Fruit fly (Drosophila melanogaster) whole organism, prepupa: Measurements from ENCODE around the gene capt.

Experiments used
- Blimp-1 ChIP-seq: fragments of 200-800 bp; sonication (Bioruptor generic); optimal IDR thresholded peaks from 3 replicates; lab custom pipeline; 2017; ENCODE audit warnings: missing biosample characterization, missing genetic modification characterization, mild to moderate bottlenecking, moderate library complexity, missing genetic modification reagents
- CG11762 ChIP-seq: fragments of 200-800 bp; sonication (Bioruptor generic); optimal IDR thresholded peaks from 3 replicates; lab custom pipeline; 2016; ENCODE audit warnings: missing biosample characterization, missing genetic modification characterization; ENCODE audit not compliant: insufficient read depth
- CG11902 ChIP-seq: fragments of 200-800 bp; sonication (Bioruptor generic); optimal IDR thresholded peaks from 3 replicates; lab custom pipeline; 2016; ENCODE audit warnings: missing biosample characterization, missing genetic modification characterization
- CG16779 ChIP-seq: fragments of 200-800 bp; sonication (Bioruptor generic); optimal IDR thresholded peaks from 3 replicates; lab custom pipeline; 2017; ENCODE audit warnings: missing biosample characterization, mild to moderate bottlenecking, missing genetic modification characterization
- CG3032 ChIP-seq: fragments of 200-800 bp; optimal IDR thresholded peaks from 2 replicates; lab custom pipeline; 2019; ENCODE audit warnings: missing biosample characterization, mild to moderate bottlenecking, missing genetic modification characterization, moderate library complexity
- CG31627 ChIP-seq: fragments of 200-800 bp; sonication (Bioruptor generic); optimal IDR thresholded peaks from 3 replicates; lab custom pipeline; 2016; ENCODE audit warnings: missing biosample characterization, missing genetic modification characterization
- CG32006 ChIP-seq: fragments of 200-800 bp; sonication (Bioruptor generic); optimal IDR thresholded peaks from 3 replicates; lab custom pipeline; 2017; ENCODE audit warnings: missing biosample characterization, mild to moderate bottlenecking, missing genetic modification characterization
- CG34406 ChIP-seq: fragments of 200-800 bp; sonication (Bioruptor generic); optimal IDR thresholded peaks from 3 replicates; lab custom pipeline; 2016; ENCODE audit warnings: missing biosample characterization, missing genetic modification characterization
- CG6163 ChIP-seq: fragments of 200-800 bp; sonication (Bioruptor generic); IDR thresholded peaks from 3 replicates; pipeline ENCODE4 v1.3.6; 2022; ENCODE audit warnings: missing biosample characterization, missing genetic modification characterization
- CG7368 ChIP-seq: fragments of 200-800 bp; sonication (Bioruptor generic); optimal IDR thresholded peaks from 3 replicates; lab custom pipeline; 2016; ENCODE audit warnings: missing biosample characterization, missing genetic modification characterization
- CG8319 ChIP-seq: fragments of 200-800 bp; sonication (Bioruptor generic); optimal IDR thresholded peaks from 3 replicates; lab custom pipeline; 2016; ENCODE audit warnings: missing biosample characterization, missing genetic modification characterization
- CG8632 ChIP-seq: fragments of 200-800 bp; sonication (Bioruptor generic); optimal IDR thresholded peaks from 3 replicates; lab custom pipeline; 2016; ENCODE audit warnings: missing biosample characterization, missing genetic modification characterization
- CG9139 ChIP-seq: fragments of 200-800 bp; sonication (Bioruptor generic); optimal IDR thresholded peaks from 3 replicates; lab custom pipeline; 2017; ENCODE audit warnings: missing biosample characterization, mild to moderate bottlenecking, missing genetic modification characterization
- Eip75B ChIP-seq: fragments of 200-800 bp; sonication (Bioruptor generic); optimal IDR thresholded peaks from 3 replicates; lab custom pipeline; 2016; ENCODE audit warnings: missing biosample characterization, missing genetic modification characterization
- Eip78C ChIP-seq: fragments of 200-800 bp; sonication (Bioruptor generic); peaks from one replicate; lab custom pipeline; 2016; ENCODE audit warnings: missing biosample characterization, missing genetic modification characterization
- Eip93F ChIP-seq: fragments of 200-800 bp; sonication (Bioruptor generic); optimal IDR thresholded peaks from 2 replicates; lab custom pipeline; 2016; ENCODE audit warnings: missing biosample characterization, mild to moderate bottlenecking, missing genetic modification characterization
- Ets21C ChIP-seq: fragments of 200-800 bp; sonication (Bioruptor generic); optimal IDR thresholded peaks from 3 replicates; lab custom pipeline; 2016; ENCODE audit warnings: missing biosample characterization, missing genetic modification characterization
- Gug ChIP-seq: fragments of 200-800 bp; sonication (Bioruptor generic); IDR thresholded peaks from 2 replicates; pipeline ENCODE4 v1.3.6; 2022; ENCODE audit warnings: missing biosample characterization, missing genetic modification characterization
- Hr39 ChIP-seq: fragments of 200-800 bp; sonication (Bioruptor generic); optimal IDR thresholded peaks from 2 replicates; lab custom pipeline; 2016; ENCODE audit warnings: missing biosample characterization, missing genetic modification characterization
- Lpt ChIP-seq: fragments of 200-800 bp; sonication (Bioruptor generic); optimal IDR thresholded peaks from 3 replicates; lab custom pipeline; 2016; ENCODE audit warnings: missing biosample characterization, missing genetic modification characterization
- Met ChIP-seq: fragments of 200-800 bp; sonication (Bioruptor generic); optimal IDR thresholded peaks from 3 replicates; lab custom pipeline; 2016; ENCODE audit warnings: missing biosample characterization, missing genetic modification characterization
- OdsH ChIP-seq: fragments of 200-800 bp; sonication (Bioruptor generic); optimal IDR thresholded peaks from 3 replicates; lab custom pipeline; 2016; ENCODE audit warnings: missing biosample characterization, missing genetic modification characterization
- Sox102F ChIP-seq: fragments of 200-800 bp; sonication (Bioruptor generic); optimal IDR thresholded peaks from 2 replicates; lab custom pipeline; 2016; ENCODE audit warnings: missing biosample characterization, mild to moderate bottlenecking, missing genetic modification characterization
- Sox15 ChIP-seq: fragments of 200-800 bp; sonication (Bioruptor generic); optimal IDR thresholded peaks from 3 replicates; lab custom pipeline; 2016; ENCODE audit warnings: missing biosample characterization, missing genetic modification characterization
- achi ChIP-seq: fragments of 200-800 bp; sonication (Bioruptor generic); optimal IDR thresholded peaks from 3 replicates; lab custom pipeline; 2016; ENCODE audit warnings: missing biosample characterization, missing genetic modification characterization
- esn ChIP-seq: fragments of 200-800 bp; sonication (Bioruptor generic); optimal IDR thresholded peaks from 2 replicates; lab custom pipeline; 2016; ENCODE audit warnings: missing biosample characterization, mild to moderate bottlenecking, missing genetic modification characterization, moderate library complexity
- fd59A ChIP-seq: fragments of 200-800 bp; sonication (Bioruptor generic); optimal IDR thresholded peaks from 2 replicates; lab custom pipeline; 2017; ENCODE audit warnings: missing biosample characterization, mild to moderate bottlenecking, missing genetic modification characterization, missing genetic modification reagents
- fd85E ChIP-seq: fragments of 200-800 bp; sonication (Bioruptor generic); optimal IDR thresholded peaks from 3 replicates; lab custom pipeline; 2016; ENCODE audit warnings: missing biosample characterization, missing genetic modification characterization
- fkh ChIP-seq: fragments of 200-800 bp; sonication (Bioruptor generic); optimal IDR thresholded peaks from 3 replicates; lab custom pipeline; 2017; ENCODE audit warnings: missing biosample characterization, mild to moderate bottlenecking, missing genetic modification characterization, moderate library complexity
- pdm3 ChIP-seq: fragments of 200-800 bp; sonication (Bioruptor generic); optimal IDR thresholded peaks from 3 replicates; lab custom pipeline; 2016; ENCODE audit warnings: missing biosample characterization, missing genetic modification characterization
- salr ChIP-seq, 2 experiments: fragments of 200-800 bp; sonication (Bioruptor generic); optimal IDR thresholded peaks; 3 replicates each; lab custom pipeline; 2016 to 2018; ENCODE audit warnings: missing biosample characterization in 2 of 2, missing genetic modification characterization in 2 of 2, mild to moderate bottlenecking in 1 of 2
- spab ChIP-seq: fragments of 200-800 bp; sonication (Bioruptor generic); optimal IDR thresholded peaks from 2 replicates; lab custom pipeline; 2017; ENCODE audit warnings: missing biosample characterization, mild to moderate bottlenecking, missing genetic modification characterization, missing genetic modification reagents
- ss ChIP-seq, 2 experiments: fragments of 200-800 bp; sonication (Bioruptor generic); optimal IDR thresholded peaks; 2 replicates in 1 of 2; 3 replicates in 1 of 2; lab custom pipeline; 2017 to 2018; ENCODE audit warnings: mild to moderate bottlenecking in 2 of 2, missing biosample characterization in 2 of 2, missing genetic modification characterization in 2 of 2, moderate library complexity in 1 of 2
- svp ChIP-seq: fragments of 200-800 bp; sonication (Bioruptor generic); peaks from one replicate; lab custom pipeline; 2016; ENCODE audit warnings: missing biosample characterization, missing genetic modification characterization
- topi ChIP-seq: fragments of 200-800 bp; sonication (Bioruptor generic); optimal IDR thresholded peaks from 3 replicates; lab custom pipeline; 2016; ENCODE audit warnings: missing biosample characterization, missing genetic modification characterization
- vri ChIP-seq: fragments of 200-800 bp; sonication (Bioruptor generic); optimal IDR thresholded peaks from 3 replicates; lab custom pipeline; 2016; ENCODE audit warnings: missing biosample characterization, mild to moderate bottlenecking, missing genetic modification characterization

The capt gene

DNA sequence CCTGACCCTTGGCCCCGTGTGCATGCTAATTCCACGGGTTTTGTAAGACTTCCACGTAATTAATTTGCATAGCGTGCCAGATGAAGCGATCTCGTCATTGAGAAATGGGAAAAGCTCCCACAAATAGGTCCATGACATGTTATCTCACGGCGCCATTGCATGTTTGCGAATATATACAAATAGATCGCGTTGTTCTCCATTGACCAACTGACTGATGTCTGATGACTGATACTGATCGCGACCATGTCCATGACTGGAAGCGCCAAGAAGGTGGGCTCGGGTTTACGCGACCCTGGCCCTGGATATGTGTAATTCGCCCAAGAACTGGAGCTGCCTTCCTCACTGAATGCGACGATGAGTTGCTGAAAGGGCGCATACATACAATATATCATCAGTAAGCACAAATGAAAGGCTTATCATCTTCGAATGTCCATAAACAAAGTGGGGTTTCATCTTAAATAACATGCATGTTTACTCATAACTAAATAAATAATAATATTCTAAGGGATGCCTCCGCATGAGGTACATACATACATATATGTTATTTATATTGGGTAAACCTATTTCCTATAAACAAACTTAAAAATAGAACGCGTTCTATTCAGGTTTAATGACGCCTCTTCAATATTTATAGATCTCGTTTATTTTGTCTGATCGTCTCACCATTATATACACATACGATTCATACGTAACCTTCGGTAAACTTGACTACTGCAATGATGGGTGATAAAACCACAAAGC is 34.8 kb downstream of the capt start:
- TF ChIP-seq CG11902 (GFP tag; lab: Kevin White, UChicago) (no peak), svp (GFP tag; lab: Kevin White, UChicago) (peak; percentile 72), Eip78C (GFP tag; lab: Kevin White, UChicago) (peak; percentile 40), fkh (GFP tag; lab: Kevin White, UChicago) (peak; percentile 82)
- TF ChIP-seq, all 60 proteins: peak for 3

DNA sequence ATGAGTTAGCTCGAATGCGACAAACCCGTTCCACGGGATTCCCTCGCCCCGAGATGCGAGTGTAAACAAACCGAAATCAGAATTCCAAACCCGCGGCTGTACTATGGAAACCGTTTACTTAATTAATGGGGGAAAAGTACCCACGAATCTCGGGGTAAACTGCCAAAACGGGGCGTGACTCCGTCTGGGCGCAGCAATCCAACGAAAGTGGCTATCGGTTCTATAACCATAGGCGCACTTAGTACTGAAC is 35.4 kb downstream of the capt start:
- TF ChIP-seq fkh (GFP tag; lab: Kevin White, UChicago) (peak; percentile 29), Blimp-1 (GFP tag; lab: Kevin White, UChicago) (no peak)

DNA sequence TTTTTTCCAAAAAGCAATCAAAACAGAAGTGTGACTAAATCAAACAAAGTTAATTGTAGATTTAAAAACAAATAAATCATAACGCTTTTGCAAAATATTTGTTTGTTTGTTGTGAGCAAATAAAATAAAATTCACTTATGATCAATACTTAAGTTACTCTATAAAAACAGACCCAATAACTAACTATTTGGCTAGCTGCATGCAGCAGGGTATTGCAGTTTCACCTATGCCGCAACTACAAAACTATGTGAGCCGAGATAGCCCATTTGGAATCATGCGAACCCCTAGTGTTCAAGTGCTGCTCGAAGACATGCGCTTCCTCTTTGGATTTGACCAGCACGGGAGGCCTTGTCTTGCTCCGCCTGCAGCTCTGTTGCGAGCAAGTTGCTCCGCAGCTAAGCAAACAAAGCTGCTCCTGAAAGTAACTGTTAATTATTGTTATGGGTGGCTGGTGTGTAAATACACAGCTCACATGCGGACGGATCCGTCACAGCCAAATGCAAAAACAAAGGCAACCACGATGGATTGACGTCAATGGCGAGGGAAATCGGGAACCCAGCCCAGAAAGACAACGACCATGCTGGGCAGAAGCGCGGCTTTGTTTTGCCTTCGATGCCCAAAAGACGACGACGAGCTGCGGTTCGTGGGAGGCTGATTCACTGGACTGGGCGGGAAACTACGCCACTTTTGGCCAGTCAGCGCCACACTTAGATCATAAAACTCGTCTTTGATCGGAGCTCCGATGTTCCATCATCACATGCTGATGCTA is 35.9 kb downstream of the capt start:
- TF ChIP-seq CG32006 (no peak), Eip78C (GFP tag; lab: Kevin White, UChicago) (peak; percentile 21), svp (GFP tag; lab: Kevin White, UChicago) (peak; percentile 34)
- TF ChIP-seq, all 60 proteins: peak for 2

DNA sequence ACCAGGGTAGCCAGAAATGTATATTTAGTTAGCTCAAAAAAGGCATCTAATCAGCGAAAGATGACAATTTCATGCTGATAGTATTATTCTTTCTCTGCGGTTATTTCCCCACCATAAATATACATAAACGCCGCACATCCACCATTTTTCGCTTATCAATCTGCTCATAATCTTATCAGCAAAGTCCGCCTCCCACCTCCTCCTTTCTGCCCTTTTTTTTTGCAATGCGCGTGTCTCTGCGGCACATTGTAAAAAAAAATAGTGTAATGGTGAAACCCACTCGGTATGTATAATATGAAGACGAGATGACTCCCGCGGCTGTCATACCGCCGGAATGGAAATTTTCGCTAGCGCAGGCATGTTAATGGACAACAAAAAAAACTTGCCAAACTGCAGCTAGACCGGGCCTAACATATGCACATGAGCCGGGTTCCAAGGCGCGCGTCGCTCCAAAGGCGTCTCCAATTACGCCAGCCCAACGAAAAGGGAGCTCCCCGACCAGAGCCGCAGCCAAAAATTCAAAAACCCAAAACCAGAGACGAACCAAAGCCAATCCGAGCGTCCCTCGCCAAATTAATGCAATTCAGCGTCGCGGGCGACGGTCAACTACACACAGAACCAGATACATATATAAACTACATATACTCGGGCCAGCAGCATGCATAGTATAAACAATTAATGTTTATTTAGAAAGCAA is 37.7 kb downstream of the capt start:
- TF ChIP-seq CG8319 (no peak), CG6163 (peak; percentile 23; the same call in 1 of the 3 replicates)

DNA sequence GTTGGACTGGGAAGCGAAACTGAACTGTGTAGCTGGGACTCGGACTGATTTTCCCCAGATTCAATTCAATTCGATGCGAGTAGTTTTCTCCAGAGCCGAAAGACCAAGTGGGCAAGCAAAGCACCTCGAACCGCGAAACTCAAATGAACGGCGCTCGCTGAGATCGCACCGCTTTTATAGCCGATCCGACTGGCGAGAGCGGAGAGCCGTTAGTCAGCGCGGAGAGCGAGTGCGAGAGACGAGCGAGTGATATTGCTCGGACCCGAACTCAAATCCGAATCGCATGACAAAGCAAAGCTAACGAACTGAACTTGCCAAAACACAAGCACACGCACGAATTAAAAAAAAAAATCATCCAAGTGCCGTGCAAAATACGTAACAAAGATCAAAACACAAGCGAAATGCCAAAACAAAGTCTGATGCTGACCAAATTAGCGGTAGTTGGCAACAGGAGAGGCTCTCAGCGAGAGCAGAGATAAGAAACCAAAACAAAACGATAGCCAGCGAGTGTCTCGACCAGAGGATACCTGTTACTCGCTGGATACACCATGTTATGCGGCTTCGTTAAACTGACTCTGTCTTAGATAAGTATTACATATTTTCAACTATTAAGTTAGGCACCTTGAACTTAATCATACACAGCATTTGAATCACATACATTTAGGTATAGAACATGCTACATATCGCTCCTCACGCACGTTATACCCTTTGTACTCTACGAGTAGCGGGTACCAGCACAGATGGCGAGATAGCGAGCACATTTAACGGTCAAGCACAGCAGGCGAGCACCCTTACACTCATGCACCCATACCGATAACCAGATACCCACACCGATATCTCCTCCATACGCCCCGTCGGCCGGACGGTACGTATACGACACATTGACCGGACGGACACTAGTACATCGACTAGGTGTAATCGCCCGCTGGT is 38.9 kb downstream of the capt start:
- TF ChIP-seq Gug (GFP tag; lab: Robert Waterston, UW) (peak; percentile 70), CG31627 (GFP tag; lab: Kevin White, UChicago) (peak; percentile 81), Eip93F (GFP tag; lab: Kevin White, UChicago) (peak; percentile 62), spab (GFP tag; lab: Kevin White, UChicago) (peak; percentile 61), Met (peak; percentile 81), Sox102F (peak; percentile 82), CG32006 (peak; percentile 85), esn (GFP tag; lab: Kevin White, UChicago) (peak; percentile 82), CG11762 (GFP tag; lab: Kevin White, UChicago) (peak; percentile 70), CG9139 (GFP tag; lab: Kevin White, UChicago) (peak; percentile 9), fd85E (peak; percentile 24), Blimp-1 (GFP tag; lab: Kevin White, UChicago) (peak; percentile 2), Ets21C (GFP tag; lab: Kevin White, UChicago) (peak; percentile 57), OdsH (peak; percentile 77), CG3032 (tag; lab: Kevin White, UChicago) (peak; percentile 48), CG34406 (peak; percentile 78), CG7368 (GFP tag; lab: Kevin White, UChicago) (peak; percentile 69), CG8632 (GFP tag; lab: Kevin White, UChicago) (peak; percentile 70), vri (GFP tag; lab: Kevin White, UChicago) (peak; percentile 79), salr (GFP tag; optimal IDR thresholded peaks at IDR 0.05; lab: Kevin White, UChicago) (peak in 1 of 2 experiments; percentile 73), CG6163 (peak; percentile 82), ss (GFP tag; optimal IDR thresholded peaks at IDR 0.05; lab: Kevin White, UChicago) (peak in 1 of 2 experiments; percentile 59), pdm3 (GFP tag; lab: Kevin White, UChicago) (peak; percentile 85), Eip75B (GFP tag; lab: Kevin White, UChicago) (peak; percentile 77), achi (peak; percentile 76), CG16779 (tag; lab: Kevin White, UChicago) (peak; percentile 35), Lpt (GFP tag; lab: Kevin White, UChicago) (peak; percentile 1), topi (GFP tag; lab: Kevin White, UChicago) (peak; percentile 81), Sox15 (peak; percentile 73), fd59A (peak; percentile 37), fkh (GFP tag; lab: Kevin White, UChicago) (peak; percentile 20), Hr39 (peak; percentile 82)
